Fruit fly (Drosophila melanogaster): ENCODE results near the gene CG11658.
A peak's percentile ranks its signal among the peaks of the same experiment; 100 is the strongest.

The CG11658 gene

dm6 chr3L:11711059-11711628, 2.8 kb upstream of the CG11658 start, which contains the start of gene crim (continued):
- TF ChIP-seq tup (GFP tag; optimal IDR thresholded peaks at IDR 0.05), result no peak
- TF ChIP-seq CG18619 (GFP tag; optimal IDR thresholded peaks at IDR 0.05), result no peak
- TF ChIP-seq Med (GFP tag), result peak; percentile 70
- TF ChIP-seq CG13894 (tag; optimal IDR thresholded peaks at IDR 0.05), result no peak
- TF ChIP-seq Bgb (GFP tag; IDR thresholded peaks at IDR 0.05; ENCODE audit: partially characterized antibody), result peak; percentile 30; the same call in 1 of the 2 replicates
- no peak for TF ChIP-seq CG9727 (GFP tag; optimal IDR thresholded peaks at IDR 0.05)
- TF ChIP-seq Dbx (GFP tag; IDR thresholded peaks at IDR 0.05), result 0 out of 3 replicates have a peak, but pooled peaks have one; percentile 14
- no peak for TF ChIP-seq shn (GFP tag; optimal IDR thresholded peaks at IDR 0.05)
- no peak for TF ChIP-seq chm (GFP tag; IDR thresholded peaks at IDR 0.05)
- no peak for TF ChIP-seq CG12769 (tag; optimal IDR thresholded peaks at IDR 0.05)
- TF ChIP-seq CG11504 (tag; optimal IDR thresholded peaks at IDR 0.05), result peak; percentile 73
- TF ChIP-seq so (GFP tag; IDR thresholded peaks at IDR 0.05), result 0 out of 3 replicates have a peak, but pooled peaks have one; percentile 34
- no peak for TF ChIP-seq CG31441 (GFP tag; IDR thresholded peaks at IDR 0.05)
- no peak for TF ChIP-seq D (optimal IDR thresholded peaks at IDR 0.05)
- TF ChIP-seq D (GFP tag; optimal IDR thresholded peaks at IDR 0.05), result no peak
- no peak for TF ChIP-seq ftz-f1 (GFP tag; optimal IDR thresholded peaks at IDR 0.05)
- no peak for TF ChIP-seq CG11085 (GFP tag; IDR thresholded peaks at IDR 0.05)
- no peak for TF ChIP-seq btn (GFP tag; optimal IDR thresholded peaks at IDR 0.05)
- no peak for TF ChIP-seq jing (GFP tag; optimal IDR thresholded peaks at IDR 0.05)
- TF ChIP-seq corto (GFP tag; optimal IDR thresholded peaks at IDR 0.05), result no peak
- TF ChIP-seq CG17361 (GFP tag; IDR thresholded peaks at IDR 0.05), result no peak
- TF ChIP-seq CG2199 (GFP tag; IDR thresholded peaks at IDR 0.05), result no peak
- TF ChIP-seq slou (GFP tag; optimal IDR thresholded peaks at IDR 0.05), result no peak
- no peak for TF ChIP-seq CG31365 (tag; optimal IDR thresholded peaks at IDR 0.05)
- no peak for TF ChIP-seq CG10654 (GFP tag; optimal IDR thresholded peaks at IDR 0.05)
- no peak for TF ChIP-seq jigr1 (GFP tag; IDR thresholded peaks at IDR 0.05)
- TF ChIP-seq CG3847 (GFP tag; IDR thresholded peaks at IDR 0.05), result 0 out of 2 replicates have a peak, but pooled peaks have one; percentile 39
- peak; percentile 26 for TF ChIP-seq Myb (GFP tag; optimal IDR thresholded peaks at IDR 0.05)
- TF ChIP-seq HHEX (GFP tag; optimal IDR thresholded peaks at IDR 0.05), result no peak
- TF ChIP-seq CG34224 (GFP tag; IDR thresholded peaks at IDR 0.05; ENCODE audit: partially characterized antibody), result no peak
- no peak for TF ChIP-seq pfk (GFP tag; optimal IDR thresholded peaks at IDR 0.05)
- TF ChIP-seq CG1602 (GFP tag; optimal IDR thresholded peaks at IDR 0.05), result no peak
- TF ChIP-seq NFAT (GFP tag; IDR thresholded peaks at IDR 0.05), result no peak
- no peak for TF ChIP-seq CG11723 (GFP tag; optimal IDR thresholded peaks at IDR 0.05)
- no peak for TF ChIP-seq Six4 (GFP tag; optimal IDR thresholded peaks at IDR 0.05)
- no peak for TF ChIP-seq fd102C (GFP tag; optimal IDR thresholded peaks at IDR 0.05)
- no peak for TF ChIP-seq CG15073 (GFP tag; optimal IDR thresholded peaks at IDR 0.05)
- no peak for TF ChIP-seq Spps (tag; optimal IDR thresholded peaks at IDR 0.05)
- TF ChIP-seq az2 (GFP tag; optimal IDR thresholded peaks at IDR 0.05), result no peak
- TF ChIP-seq Lim3 (GFP tag; IDR thresholded peaks at IDR 0.05), result no peak
- no peak for TF ChIP-seq CG7786 (GFP tag; optimal IDR thresholded peaks at IDR 0.05)
- no peak for TF ChIP-seq CG1233 (GFP tag; optimal IDR thresholded peaks at IDR 0.05)
- TF ChIP-seq CG3838 (GFP tag; optimal IDR thresholded peaks at IDR 0.05), result no peak
- TF ChIP-seq phol (tag; optimal IDR thresholded peaks at IDR 0.05), result peak; percentile 42
- TF ChIP-seq CG10565 (GFP tag; optimal IDR thresholded peaks at IDR 0.05), result no peak
- peak; percentile 62 for TF ChIP-seq trem (tag; optimal IDR thresholded peaks at IDR 0.05)
- no peak for TF ChIP-seq en (GFP tag; optimal IDR thresholded peaks at IDR 0.05)
- no peak for TF ChIP-seq tx (GFP tag; optimal IDR thresholded peaks at IDR 0.05)
- TF ChIP-seq bab2 (GFP tag; optimal IDR thresholded peaks at IDR 0.05), result no peak
- TF ChIP-seq tna (GFP tag; IDR thresholded peaks at IDR 0.05; ENCODE audit: partially characterized antibody), result no peak
- TF ChIP-seq Ets97D (GFP tag; optimal IDR thresholded peaks at IDR 0.05), result peak; percentile 59
- no peak for TF ChIP-seq tap (tag; optimal IDR thresholded peaks at IDR 0.05)

Data from whole organism, embryonic.